Worm (Caenorhabditis elegans) whole organism, L1 larva: ENCODE measurements around the gene F14D7.1.
A peak's percentile ranks its signal among the peaks of the same experiment; 100 is the strongest.

Experiments used
- C04F5.9 ChIP-seq: sonication (generic microtip); optimal IDR thresholded peaks from 2 replicates; lab custom pipeline; 2016; ENCODE audit warnings: missing genetic modification characterization, missing compliant biosample characterization
- C16A3.4 ChIP-seq: fragments of 150-350 bp; optimal IDR thresholded peaks from 2 replicates; lab custom pipeline; 2014; ENCODE audit warnings: missing biosample characterization, missing genetic modification characterization
- C34B4.2 ChIP-seq: sonication (generic microtip); optimal IDR thresholded peaks from 2 replicates; lab custom pipeline; 2017; ENCODE audit warnings: mild to moderate bottlenecking, missing genetic modification characterization, missing compliant biosample characterization
- F16B12.6 ChIP-seq: fragments of 150-350 bp; optimal IDR thresholded peaks from 2 replicates; lab custom pipeline; 2014; ENCODE audit warnings: missing biosample characterization, missing genetic modification characterization
- aha-1 ChIP-seq: fragments of 150-350 bp; optimal IDR thresholded peaks from 2 replicates; lab custom pipeline; 2014; ENCODE audit warnings: missing biosample characterization, missing genetic modification characterization
- alr-1 ChIP-seq: fragments of 200-800 bp; sonication (Bioruptor generic); optimal IDR thresholded peaks from 2 replicates; lab custom pipeline; 2018; ENCODE audit warnings: borderline replicate concordance, mild to moderate bottlenecking, missing genetic modification characterization, missing compliant biosample characterization
- aly-2 ChIP-seq: fragments of 150-350 bp; optimal IDR thresholded peaks from 2 replicates; lab custom pipeline; 2014; ENCODE audit warnings: missing biosample characterization, missing genetic modification characterization
- ama-1 ChIP-seq: fragments of 150-350 bp; optimal IDR thresholded peaks from 2 replicates; lab custom pipeline; 2014
- ceh-63 ChIP-seq: fragments of 200-800 bp; sonication (Bioruptor generic); optimal IDR thresholded peaks from 2 replicates; lab custom pipeline; 2018; ENCODE audit warnings: mild to moderate bottlenecking, missing genetic modification characterization, missing compliant biosample characterization
- ceh-8 ChIP-seq: fragments of 200-800 bp; sonication (Bioruptor generic); optimal IDR thresholded peaks from 2 replicates; lab custom pipeline; 2018; ENCODE audit warnings: mild to moderate bottlenecking, missing genetic modification characterization, moderate library complexity, missing compliant biosample characterization
- ceh-82 ChIP-seq, 3 experiments: fragments of 150-350 bp in 1 of 3; sonication (generic microtip) in 2 of 3; optimal IDR thresholded peaks; 2 replicates each; lab custom pipeline; 2014 to 2017; ENCODE audit warnings: missing biosample characterization in 3 of 3, missing genetic modification characterization in 3 of 3
- ceh-90 ChIP-seq: sonication (generic microtip); optimal IDR thresholded peaks from 2 replicates; lab custom pipeline; 2016; ENCODE audit warnings: missing genetic modification characterization, missing compliant biosample characterization
- ces-1 ChIP-seq: fragments of 150-350 bp; optimal IDR thresholded peaks from 2 replicates; lab custom pipeline; 2014; ENCODE audit warnings: missing biosample characterization, missing genetic modification reagents, missing genetic modification characterization
- dpl-1 ChIP-seq, 3 experiments: fragments of 150-350 bp in 2 of 3; sonication (generic microtip) in 1 of 3; optimal IDR thresholded peaks; 2 replicates each; lab custom pipeline; 2014 to 2017; ENCODE audit warnings: missing biosample characterization in 3 of 3, missing genetic modification characterization in 3 of 3, missing genetic modification reagents in 3 of 3
- dsc-1 ChIP-seq: sonication (generic microtip); optimal IDR thresholded peaks from 2 replicates; lab custom pipeline; 2016; ENCODE audit warnings: mild to moderate bottlenecking, missing genetic modification characterization, missing compliant biosample characterization
- efl-1 ChIP-seq, 4 experiments: fragments of 150-350 bp; optimal IDR thresholded peaks in 3 of 4; peaks in 1 of 4; 1 replicate in 1 of 4; 2 replicates in 3 of 4; lab custom pipeline; 2014; ENCODE audit warnings: missing biosample characterization in 2 of 4, missing genetic modification characterization in 2 of 4, missing genetic modification reagents in 2 of 4
- fkh-10 ChIP-seq: sonication (generic microtip); optimal IDR thresholded peaks from 2 replicates; lab custom pipeline; 2017; ENCODE audit warnings: missing biosample characterization, missing genetic modification reagents, missing genetic modification characterization
- fkh-4 ChIP-seq: sonication (generic microtip); optimal IDR thresholded peaks from 2 replicates; lab custom pipeline; 2016; ENCODE audit warnings: missing compliant biosample characterization, missing genetic modification characterization, borderline replicate concordance
- fkh-8 ChIP-seq: sonication (generic microtip); optimal IDR thresholded peaks from 2 replicates; lab custom pipeline; 2016; ENCODE audit warnings: mild to moderate bottlenecking, missing genetic modification characterization, missing compliant biosample characterization
- grh-1 ChIP-seq: fragments of 200-800 bp; sonication (Bioruptor generic); IDR thresholded peaks from 2 replicates; pipeline ENCODE4 v1.3.6; 2022; ENCODE audit warnings: missing genetic modification reagents, missing genetic modification characterization, missing compliant biosample characterization
- hlh-4 ChIP-seq: sonication (generic microtip); optimal IDR thresholded peaks from 2 replicates; lab custom pipeline; 2016; ENCODE audit warnings: mild to moderate bottlenecking, missing genetic modification characterization, missing compliant biosample characterization
- irx-1 ChIP-seq: sonication (generic microtip); optimal IDR thresholded peaks from 2 replicates; lab custom pipeline; 2016; ENCODE audit warnings: missing genetic modification characterization, missing compliant biosample characterization
- isw-1 ChIP-seq: fragments of 200-800 bp; sonication (Bioruptor generic); IDR thresholded peaks from 2 replicates; pipeline ENCODE4 v1.3.6; 2022; ENCODE audit warnings: missing genetic modification characterization, missing compliant biosample characterization
- jun-1 ChIP-seq: fragments of 150-350 bp; optimal IDR thresholded peaks from 2 replicates; lab custom pipeline; 2014; ENCODE audit warnings: missing biosample characterization, missing genetic modification reagents, missing genetic modification characterization
- lin-14 ChIP-seq: fragments of 200-800 bp; sonication (Bioruptor generic); optimal IDR thresholded peaks from 2 replicates; lab custom pipeline; 2018; ENCODE audit warnings: mild to moderate bottlenecking, missing genetic modification characterization, moderate library complexity, missing compliant biosample characterization
- lin-15B ChIP-seq: fragments of 150-350 bp; sonication (generic microtip); optimal IDR thresholded peaks from 3 replicates; lab custom pipeline; 2014; ENCODE audit warnings: missing biosample characterization, missing genetic modification characterization
- lin-35 ChIP-seq, 2 experiments: fragments of 150-350 bp; optimal IDR thresholded peaks; 2 replicates each; lab custom pipeline; 2014; ENCODE audit warnings: missing biosample characterization in 2 of 2, missing genetic modification characterization in 2 of 2, missing genetic modification reagents in 2 of 2
- lin-39 ChIP-seq: fragments of 150-350 bp; optimal IDR thresholded peaks from 2 replicates; lab custom pipeline; 2014; ENCODE audit warnings: missing biosample characterization, missing genetic modification reagents, missing genetic modification characterization
- lir-3 ChIP-seq: sonication (generic microtip); optimal IDR thresholded peaks from 2 replicates; lab custom pipeline; 2016; ENCODE audit warnings: mild to moderate bottlenecking, missing genetic modification characterization, moderate library complexity, missing compliant biosample characterization; ENCODE audit not compliant: poor library complexity
- lsy-2 ChIP-seq, 2 experiments: fragments of 150-350 bp; optimal IDR thresholded peaks; 2 replicates each; lab custom pipeline; 2014; ENCODE audit warnings: missing biosample characterization in 2 of 2, missing genetic modification characterization in 2 of 2
- mab-9 ChIP-seq: fragments of 200-800 bp; sonication (Bioruptor generic); IDR thresholded peaks from 2 replicates; pipeline ENCODE4 v1.3.6; 2022; ENCODE audit warnings: missing genetic modification reagents, missing genetic modification characterization, missing compliant biosample characterization
- mdl-1 ChIP-seq, 2 experiments: fragments of 150-350 bp; optimal IDR thresholded peaks; 2 replicates each; lab custom pipeline; 2014 to 2017; ENCODE audit warnings: missing biosample characterization in 2 of 2, missing genetic modification characterization in 2 of 2, inconsistent platforms in 1 of 2
- mef-2 ChIP-seq: fragments of 150-350 bp; optimal IDR thresholded peaks from 2 replicates; lab custom pipeline; 2014; ENCODE audit warnings: missing biosample characterization, missing genetic modification characterization
- mep-1 ChIP-seq: fragments of 150-350 bp; optimal IDR thresholded peaks from 2 replicates; lab custom pipeline; 2014; ENCODE audit warnings: missing biosample characterization, missing genetic modification characterization
- nhr-19 ChIP-seq: fragments of 200-800 bp; sonication (Bioruptor generic); conservative IDR thresholded peaks from 2 replicates; pipeline ENCODE4 v1.3.6; 2022; ENCODE audit warnings: missing genetic modification characterization, missing compliant biosample characterization
- nhr-20 ChIP-seq: sonication (generic microtip); optimal IDR thresholded peaks from 2 replicates; lab custom pipeline; 2016; ENCODE audit warnings: mild to moderate bottlenecking, missing genetic modification characterization, missing compliant biosample characterization
- nhr-237 ChIP-seq: fragments of 150-350 bp; optimal IDR thresholded peaks from 2 replicates; lab custom pipeline; 2014; ENCODE audit warnings: missing biosample characterization, missing genetic modification characterization
- nhr-47 ChIP-seq: sonication (generic microtip); optimal IDR thresholded peaks from 2 replicates; lab custom pipeline; 2016; ENCODE audit warnings: mild to moderate bottlenecking, missing genetic modification characterization, moderate library complexity, missing compliant biosample characterization
- nhr-76 ChIP-seq: sonication (generic microtip); optimal IDR thresholded peaks from 2 replicates; lab custom pipeline; 2017; ENCODE audit warnings: missing biosample characterization, missing genetic modification characterization
- nhr-84 ChIP-seq: sonication (generic microtip); optimal IDR thresholded peaks from 2 replicates; lab custom pipeline; 2017; ENCODE audit warnings: missing biosample characterization, missing genetic modification characterization
- nhr-90 ChIP-seq: sonication (generic microtip); optimal IDR thresholded peaks from 2 replicates; lab custom pipeline; 2016; ENCODE audit warnings: mild to moderate bottlenecking, missing genetic modification characterization, missing compliant biosample characterization; ENCODE audit not compliant: poor library complexity
- pag-3 ChIP-seq: sonication (generic microtip); optimal IDR thresholded peaks from 2 replicates; lab custom pipeline; 2017; ENCODE audit warnings: missing genetic modification characterization, mild to moderate bottlenecking, missing compliant biosample characterization, antibody characterized with exemption, borderline replicate concordance; ENCODE audit not compliant: insufficient read depth
- pax-3 ChIP-seq: fragments of 200-800 bp; sonication (Bioruptor generic); optimal IDR thresholded peaks from 2 replicates; lab custom pipeline; 2018; ENCODE audit warnings: mild to moderate bottlenecking, missing genetic modification characterization, moderate library complexity, missing compliant biosample characterization
- pqm-1 ChIP-seq: sonication (generic microtip); optimal IDR thresholded peaks from 3 replicates; lab custom pipeline; 2017; ENCODE audit warnings: missing biosample characterization, missing genetic modification characterization
- skn-1 ChIP-seq: fragments of 150-350 bp; optimal IDR thresholded peaks from 2 replicates; lab custom pipeline; 2014; ENCODE audit warnings: missing biosample characterization, missing genetic modification characterization
- snpc-4 ChIP-seq: fragments of 150-350 bp; optimal IDR thresholded peaks from 2 replicates; lab custom pipeline; 2014; ENCODE audit warnings: missing biosample characterization, missing genetic modification characterization
- sup-37 ChIP-seq: fragments of 200-800 bp; sonication (Bioruptor generic); optimal IDR thresholded peaks from 2 replicates; lab custom pipeline; 2018; ENCODE audit warnings: mild to moderate bottlenecking, missing genetic modification characterization, missing compliant biosample characterization
- tbx-2 ChIP-seq: sonication (generic microtip); optimal IDR thresholded peaks from 2 replicates; lab custom pipeline; 2016; ENCODE audit warnings: missing genetic modification characterization, missing compliant biosample characterization
- unc-130 ChIP-seq: fragments of 150-350 bp; optimal IDR thresholded peaks from 2 replicates; lab custom pipeline; 2017; ENCODE audit warnings: missing biosample characterization, missing genetic modification characterization, inconsistent platforms
- vab-15 ChIP-seq: sonication (generic microtip); optimal IDR thresholded peaks from 2 replicates; lab custom pipeline; 2017; ENCODE audit warnings: missing genotype, mild to moderate bottlenecking, missing genetic modification characterization, missing compliant biosample characterization
- xbp-1 ChIP-seq: sonication (generic microtip); optimal IDR thresholded peaks from 2 replicates; lab custom pipeline; 2016; ENCODE audit warnings: missing genetic modification characterization, missing compliant biosample characterization
- zag-1 ChIP-seq: fragments of 150-350 bp; optimal IDR thresholded peaks from 2 replicates; lab custom pipeline; 2014; ENCODE audit warnings: missing biosample characterization, missing genetic modification characterization
- ztf-4 ChIP-seq: fragments of 150-350 bp; optimal IDR thresholded peaks from 2 replicates; lab custom pipeline; 2014; ENCODE audit warnings: missing biosample characterization, missing genetic modification characterization

The F14D7.1 gene

ce11 chrV:14322743-14323142, 33.5 kb upstream of the F14D7.1 start, which contains the start of gene F47B8.3 (continued):
- no peak for TF ChIP-seq alr-1 (tag; lab: Kevin White, UChicago)
- TF ChIP-seq isw-1 (GFP tag; lab: Robert Waterston, UW): no peak
- TF ChIP-seq pax-3: no peak
- peak; percentile 53 for TF ChIP-seq nhr-20 (tag; lab: Kevin White, UChicago)
- TF ChIP-seq tbx-2 (tag; lab: Kevin White, UChicago): no peak
- TF ChIP-seq lin-39: no peak
- TF ChIP-seq mep-1 (tag; lab: Kevin White, UChicago): peak; percentile 77
- peak in 1 of 2 experiments; percentile 59 for TF ChIP-seq mdl-1 (tag; optimal IDR thresholded peaks at IDR 0.05; lab: Kevin White, UChicago)
- TF ChIP-seq C16A3.4 (tag; lab: Kevin White, UChicago): no peak
- no peak for TF ChIP-seq unc-130 (tag; lab: Kevin White, UChicago)
- TF ChIP-seq ama-1: no peak
- peak; percentile 1 for TF ChIP-seq nhr-90 (tag; lab: Kevin White, UChicago)
- TF ChIP-seq dpl-1 (GFP tag; optimal IDR thresholded peaks at IDR 0.05; lab: Kevin White, UChicago): peak; percentile 20 to 43 (median 23)
- no peak for TF ChIP-seq vab-15
- peak; percentile 61 to 82 for TF ChIP-seq efl-1 (optimal IDR thresholded peaks at IDR 0.05; lab: Kevin White, UChicago)
- peak; percentile 37 to 60 for TF ChIP-seq efl-1 (GFP tag; optimal IDR thresholded peaks at IDR 0.05 in 1 of 2; lab: Kevin White, UChicago)
- no peak for TF ChIP-seq ceh-90
- no peak for TF ChIP-seq irx-1 (tag; lab: Kevin White, UChicago)
- no peak for TF ChIP-seq nhr-237 (tag; lab: Kevin White, UChicago)
- no peak for TF ChIP-seq pqm-1 (tag; lab: Kevin White, UChicago)
- no peak for TF ChIP-seq fkh-4 (tag; lab: Kevin White, UChicago)
- TF ChIP-seq fkh-8 (tag; lab: Kevin White, UChicago): peak; percentile 85
- TF ChIP-seq jun-1 (tag; lab: Kevin White, UChicago): no peak
- no peak for TF ChIP-seq ceh-63
- no peak for TF ChIP-seq nhr-76 (tag; lab: Kevin White, UChicago)
- no peak for TF ChIP-seq mef-2 (tag; lab: Kevin White, UChicago)
- TF ChIP-seq grh-1: no peak
- TF ChIP-seq sup-37 (GFP tag; lab: Kevin White, UChicago): no peak
- TF ChIP-seq nhr-84: no peak
- no peak for TF ChIP-seq zag-1 (tag; lab: Kevin White, UChicago)
- TF ChIP-seq hlh-4: no peak
- no peak for TF ChIP-seq mab-9 (GFP tag; lab: Robert Waterston, UW)
- no peak for TF ChIP-seq skn-1 (tag; lab: Kevin White, UChicago)
- TF ChIP-seq xbp-1: no peak
- no peak for TF ChIP-seq aly-2 (tag; lab: Kevin White, UChicago)
- no peak for TF ChIP-seq dsc-1
- peak; percentile 20; the same call in 1 of the 2 replicates for TF ChIP-seq nhr-19 (GFP tag; lab: Robert Waterston, UW)
- TF ChIP-seq C04F5.9: no peak
- peak; percentile 52 to 57 for TF ChIP-seq lin-35 (GFP tag; optimal IDR thresholded peaks at IDR 0.05; lab: Kevin White, UChicago)
- no peak for TF ChIP-seq F16B12.6 (tag; lab: Kevin White, UChicago)
- TF ChIP-seq ceh-82 (tag; optimal IDR thresholded peaks at IDR 0.05; lab: Kevin White, UChicago): peak in 2 of 3 experiments; percentile 17 to 19
- peak; percentile 19 to 60 for TF ChIP-seq lsy-2 (tag; optimal IDR thresholded peaks at IDR 0.05; lab: Kevin White, UChicago)
- TF ChIP-seq snpc-4: peak; percentile 55
- TF ChIP-seq ztf-4 (tag; lab: Kevin White, UChicago): no peak
- no peak for TF ChIP-seq ces-1 (GFP tag; lab: Kevin White, UChicago)
- TF ChIP-seq ceh-8: no peak
- TF ChIP-seq C34B4.2: no peak
- no peak for TF ChIP-seq aha-1 (tag; lab: Kevin White, UChicago)
- no peak for TF ChIP-seq lin-15B (tag; lab: Kevin White, UChicago)
- TF ChIP-seq nhr-47 (tag; lab: Kevin White, UChicago): peak; percentile 51
- TF ChIP-seq pag-3: peak; percentile 93
- no peak for TF ChIP-seq fkh-10 (GFP tag; lab: Kevin White, UChicago)
- peak; percentile 92 for TF ChIP-seq lin-14
- TF ChIP-seq lir-3 (tag; lab: Kevin White, UChicago): peak; percentile 9
